Worm (Caenorhabditis elegans): ENCODE data around the gene rsp-5.
A peak's percentile ranks its signal among the peaks of the same experiment; 100 is the strongest.

Gene rsp-5

ce11 chrII:6535957-6536424, 46.0 kb downstream of the rsp-5 start, which contains the start of gene utp-20 (continued):
- TF ChIP-seq isw-1 (GFP tag; IDR thresholded peaks at IDR 0.05) (no peak; the same call in 1 of the 2 replicates), nhr-19 (GFP tag; conservative IDR thresholded peaks at IDR 0.05) (no peak; the same call in 1 of the 2 replicates), tlp-1 (tag; optimal IDR thresholded peaks at IDR 0.05) (no peak), sox-4 (tag; optimal IDR thresholded peaks at IDR 0.05) (no peak), unc-86 (tag; optimal IDR thresholded peaks at IDR 0.05) (no peak), aha-1 (tag; optimal IDR thresholded peaks at IDR 0.05) (no peak), xbp-1 (tag; optimal IDR thresholded peaks at IDR 0.05) (peak; percentile 56), vab-15 (tag; optimal IDR thresholded peaks at IDR 0.05) (no peak), nhr-47 (tag; optimal IDR thresholded peaks at IDR 0.05) (no peak), egl-27 (tag; optimal IDR thresholded peaks at IDR 0.05) (no peak), lin-39 (tag; optimal IDR thresholded peaks at IDR 0.05) (peak; percentile 2), tbx-2 (tag; optimal IDR thresholded peaks at IDR 0.05) (no peak), nhr-12 (tag; optimal IDR thresholded peaks at IDR 0.05) (no peak), skn-1 (tag; optimal IDR thresholded peaks at IDR 0.05) (peak; percentile 59), Y116A8C.19 (tag; optimal IDR thresholded peaks at IDR 0.05; ENCODE audit: borderline replicate concordance) (no peak), nhr-90 (tag; optimal IDR thresholded peaks at IDR 0.05; ENCODE audit: poor library complexity) (peak; percentile 55), nhr-71 (tag; optimal IDR thresholded peaks at IDR 0.05) (peak; percentile 66), hlh-17 (GFP tag; optimal IDR thresholded peaks at IDR 0.05; ENCODE audit: borderline replicate concordance) (no peak), elt-2 (tag; optimal IDR thresholded peaks at IDR 0.05) (peak; percentile 5), nhr-76 (tag; optimal IDR thresholded peaks at IDR 0.05) (no peak), aly-2 (tag; optimal IDR thresholded peaks at IDR 0.05) (no peak), pqm-1 (tag; optimal IDR thresholded peaks at IDR 0.05) (no peak), unc-130 (tag; optimal IDR thresholded peaks at IDR 0.05) (peak; percentile 19), swsn-7 (tag; optimal IDR thresholded peaks at IDR 0.05) (peak; percentile 50), nhr-11 (tag; optimal IDR thresholded peaks at IDR 0.05) (no peak), efl-1 (optimal IDR thresholded peaks at IDR 0.05) (peak; percentile 81 to 92), efl-1 (GFP tag; optimal IDR thresholded peaks at IDR 0.05 in 1 of 2) (peak; percentile 92 to 99), alr-1 (tag; optimal IDR thresholded peaks at IDR 0.05; ENCODE audit: borderline replicate concordance) (no peak), fkh-4 (tag; optimal IDR thresholded peaks at IDR 0.05; ENCODE audit: borderline replicate concordance) (no peak), C16A3.4 (tag; optimal IDR thresholded peaks at IDR 0.05) (peak; percentile 83), F16B12.6 (tag; optimal IDR thresholded peaks at IDR 0.05) (peak; percentile 30), ces-1 (GFP tag; optimal IDR thresholded peaks at IDR 0.05) (peak; percentile 48), lin-15B (tag; optimal IDR thresholded peaks at IDR 0.05) (peak; percentile 22), lir-3 (tag; optimal IDR thresholded peaks at IDR 0.05; ENCODE audit: poor library complexity) (no peak), dpl-1 (GFP tag; optimal IDR thresholded peaks at IDR 0.05) (peak; percentile 83 to 93 (median 92)), irx-1 (tag; optimal IDR thresholded peaks at IDR 0.05) (no peak), nhr-20 (tag; optimal IDR thresholded peaks at IDR 0.05) (peak; percentile 46), snu-23 (GFP tag; optimal IDR thresholded peaks at IDR 0.05) (peak; percentile 67), C34B4.2 (tag; optimal IDR thresholded peaks at IDR 0.05) (no peak), mep-1 (tag; optimal IDR thresholded peaks at IDR 0.05) (peak; percentile 62), mef-2 (tag; optimal IDR thresholded peaks at IDR 0.05) (no peak), grh-1 (GFP tag; IDR thresholded peaks at IDR 0.05) (no peak), ceh-90 (tag; optimal IDR thresholded peaks at IDR 0.05) (no peak), nhr-28 (tag; optimal IDR thresholded peaks at IDR 0.05) (no peak), lin-13 (GFP tag; optimal IDR thresholded peaks at IDR 0.05) (no peak)
